Worm (Caenorhabditis elegans) whole organism, L4 larva: Measurements from ENCODE around the gene str-174.

Source experiments
- F26F4.8 ChIP-seq: fragments of 200-800 bp; sonication (Bioruptor generic); conservative IDR thresholded peaks from 2 replicates; pipeline ENCODE4 v1.3.6; 2022; ENCODE audit warnings: missing genetic modification characterization, missing compliant biosample characterization
- F37D6.2 ChIP-seq: sonication (generic microtip); optimal IDR thresholded peaks from 2 replicates; lab custom pipeline; 2016; ENCODE audit warnings: mild to moderate bottlenecking, missing genetic modification characterization, missing compliant biosample characterization
- Y105C5A.15 ChIP-seq: fragments of 200-800 bp; sonication (Bioruptor generic); IDR thresholded peaks from 2 replicates; pipeline ENCODE4 v1.3.6; 2022; ENCODE audit warnings: missing genetic modification characterization, missing compliant biosample characterization
- Y48G9A.11 ChIP-seq: fragments of 200-800 bp; sonication (Bioruptor generic); IDR thresholded peaks from 2 replicates; pipeline ENCODE4 v1.3.6; 2022; ENCODE audit warnings: missing genetic modification reagents, missing genetic modification characterization, missing compliant biosample characterization
- aha-1 ChIP-seq: fragments of 150-350 bp; peaks from one replicate; lab custom pipeline; 2014; ENCODE audit warnings: missing biosample characterization, missing genetic modification characterization
- ama-1 ChIP-seq: fragments of 150-350 bp; optimal IDR thresholded peaks from 2 replicates; lab custom pipeline; 2014; ENCODE audit warnings: inconsistent platforms, mixed read lengths
- arid-1 ChIP-seq: fragments of 200-800 bp; sonication (Bioruptor generic); conservative IDR thresholded peaks from 2 replicates; pipeline ENCODE4 v1.3.6; 2022; ENCODE audit warnings: missing genetic modification reagents, missing genetic modification characterization, missing compliant biosample characterization
- attf-4 ChIP-seq: sonication (generic microtip); optimal IDR thresholded peaks from 3 replicates; lab custom pipeline; 2017; ENCODE audit warnings: missing biosample characterization, missing genetic modification characterization
- daf-8 ChIP-seq: fragments of 200-800 bp; sonication (Bioruptor generic); IDR thresholded peaks from 2 replicates; pipeline ENCODE4 v1.3.6; 2022; ENCODE audit warnings: missing genetic modification characterization, missing compliant biosample characterization
- dmd-8 ChIP-seq: fragments of 200-800 bp; sonication (Bioruptor generic); IDR thresholded peaks from 2 replicates; pipeline ENCODE4 v1.3.6; 2022; ENCODE audit warnings: missing genetic modification characterization, missing compliant biosample characterization
- dve-1 ChIP-seq: sonication (generic microtip); optimal IDR thresholded peaks from 2 replicates; lab custom pipeline; 2017; ENCODE audit warnings: antibody characterized with exemption, mild to moderate bottlenecking, missing genetic modification characterization, missing compliant biosample characterization; ENCODE audit not compliant: insufficient read depth
- fkh-10 ChIP-seq: fragments of 150-350 bp; optimal IDR thresholded peaks from 2 replicates; lab custom pipeline; 2014; ENCODE audit warnings: missing biosample characterization, missing genetic modification reagents, missing genetic modification characterization
- lir-3 ChIP-seq: sonication (generic microtip); optimal IDR thresholded peaks from 2 replicates; lab custom pipeline; 2016; ENCODE audit warnings: mild to moderate bottlenecking, missing genetic modification characterization, missing compliant biosample characterization
- lsy-2 ChIP-seq, 2 experiments: fragments of 150-350 bp in 1 of 2; sonication (generic microtip) in 1 of 2; optimal IDR thresholded peaks; 2 replicates each; lab custom pipeline; 2014 to 2017; ENCODE audit warnings: missing biosample characterization in 2 of 2, missing genetic modification characterization in 2 of 2
- mes-2 ChIP-seq: sonication (generic microtip); optimal IDR thresholded peaks from 2 replicates; lab custom pipeline; 2016; ENCODE audit warnings: missing genotype, mild to moderate bottlenecking, missing genetic modification characterization, missing compliant biosample characterization; ENCODE audit not compliant: poor library complexity, severe bottlenecking
- nhr-28 ChIP-seq: fragments of 150-350 bp; optimal IDR thresholded peaks from 2 replicates; lab custom pipeline; 2014; ENCODE audit warnings: missing biosample characterization, missing genetic modification characterization
- nhr-42 ChIP-seq: fragments of 200-800 bp; sonication (Bioruptor generic); IDR thresholded peaks from 2 replicates; pipeline ENCODE4 v1.3.6; 2022; ENCODE audit warnings: missing genetic modification characterization, missing compliant biosample characterization
- php-3 ChIP-seq: fragments of 200-800 bp; sonication (Bioruptor generic); IDR thresholded peaks from 2 replicates; pipeline ENCODE4 v1.3.6; 2022; ENCODE audit warnings: missing genetic modification reagents, missing genetic modification characterization, missing compliant biosample characterization
- pqm-1 ChIP-seq: sonication (generic microtip); optimal IDR thresholded peaks from 2 replicates; lab custom pipeline; 2017; ENCODE audit warnings: missing biosample characterization, missing genetic modification characterization
- sdz-12 ChIP-seq: fragments of 200-800 bp; sonication (Bioruptor generic); optimal IDR thresholded peaks from 2 replicates; lab custom pipeline; 2018; ENCODE audit warnings: mild to moderate bottlenecking, missing genetic modification characterization, missing compliant biosample characterization
- set-16 ChIP-seq: fragments of 200-800 bp; sonication (Bioruptor generic); IDR thresholded peaks from 2 replicates; pipeline ENCODE4 v1.3.6; 2022; ENCODE audit warnings: missing genetic modification reagents, missing genetic modification characterization, missing compliant biosample characterization
- tag-97 ChIP-seq: fragments of 200-800 bp; sonication (Bioruptor generic); IDR thresholded peaks from 2 replicates; pipeline ENCODE4 v1.3.6; 2022; ENCODE audit warnings: missing genetic modification characterization, missing compliant biosample characterization
- zag-1 ChIP-seq: fragments of 150-350 bp; optimal IDR thresholded peaks from 2 replicates; lab custom pipeline; 2014; ENCODE audit warnings: missing biosample characterization, missing genetic modification characterization
- zfp-2 ChIP-seq: sonication (generic microtip); optimal IDR thresholded peaks from 2 replicates; lab custom pipeline; 2016; ENCODE audit warnings: mild to moderate bottlenecking, missing genetic modification characterization, missing compliant biosample characterization

str-174 gene

ce11 chrIV:4842030-4842429, 32.5 kb downstream of the str-174 start:
- TF ChIP-seq Y105C5A.15 (no peak), nhr-28 (tag; lab: Kevin White, UChicago) (peak; percentile 8), lsy-2 (tag; optimal IDR thresholded peaks at IDR 0.05; lab: Kevin White, UChicago) (no peak), fkh-10 (GFP tag; lab: Kevin White, UChicago) (no peak), pqm-1 (tag; lab: Kevin White, UChicago) (peak; percentile 69), F37D6.2 (tag; lab: Kevin White, UChicago) (no peak)

ce11 chrIV:4829641-4830040, 44.9 kb downstream of the str-174 start:
- TF ChIP-seq aha-1 (tag; lab: Kevin White, UChicago) (peak; percentile 91), F26F4.8 (GFP tag; lab: Robert Waterston, UW) (no peak)

- TF ChIP-seq ama-1: no peak
- TF ChIP-seq zfp-2: no peak
- TF ChIP-seq arid-1 (GFP tag; lab: Robert Waterston, UW): no peak
- no peak for TF ChIP-seq php-3
- TF ChIP-seq sdz-12 (GFP tag; lab: Kevin White, UChicago): no peak
- TF ChIP-seq nhr-42 (GFP tag; lab: Robert Waterston, UW): no peak
- no peak for TF ChIP-seq Y48G9A.11 (GFP tag; lab: Robert Waterston, UW)
- TF ChIP-seq Y105C5A.15: no peak
- TF ChIP-seq set-16: no peak
- TF ChIP-seq dmd-8 (GFP tag; lab: Robert Waterston, UW): no peak
- no peak for TF ChIP-seq dve-1 (tag; lab: Kevin White, UChicago)
- TF ChIP-seq mes-2 (tag; lab: Kevin White, UChicago): no peak
- TF ChIP-seq lir-3 (tag; lab: Kevin White, UChicago): no peak
- TF ChIP-seq daf-8: no peak
- no peak for TF ChIP-seq attf-4 (tag; lab: Kevin White, UChicago)
- TF ChIP-seq tag-97 (GFP tag; lab: Robert Waterston, UW): no peak
- no peak for TF ChIP-seq zag-1 (tag; lab: Kevin White, UChicago)
Measured at ce11 chrIV:4827219-4827618, 47.3 kb downstream of the str-174 start, which contains the start of gene mpz-4. TSS of gene mpz-4 (minus strand) at chrIV:4827319.
